Fruit fly (Drosophila melanogaster): ENCODE measurements around the gene mthl2.

- TF ChIP-seq Myc (optimal IDR thresholded peaks at IDR 0.05) (no peak), Sin3A (optimal IDR thresholded peaks at IDR 0.05) (no peak)
Observed at dm6 chr3L:5615744-5616143, 11.2 kb downstream of the mthl2 start.

Data from Kc167 (cell line).